Worm (Caenorhabditis elegans): Measurements from ENCODE around the gene F56D1.1.

- TF ChIP-seq pha-4 (tag; optimal IDR thresholded peaks at IDR 0.05): no peak
- no peak for TF ChIP-seq ceh-40 (GFP tag; IDR thresholded peaks at IDR 0.05)
- no peak for TF ChIP-seq ama-1 (optimal IDR thresholded peaks at IDR 0.05)
- TF ChIP-seq ama-1 (GFP tag; optimal IDR thresholded peaks at IDR 0.05): no peak
- TF ChIP-seq Y67H2A.10 (GFP tag; conservative IDR thresholded peaks at IDR 0.05): no peak
Measured at ce11 chrII:5458683-5459410, 19.6 kb upstream of the F56D1.1 start.
